Fruit fly (Drosophila melanogaster) whole organism, embryonic: ENCODE results near the gene CG7183.
A peak's percentile ranks its signal among the peaks of the same experiment; 100 is the strongest.

ENCODE experiments used
- Abd-B ChIP-seq: fragments of 200-800 bp; sonication (Bioruptor generic); optimal IDR thresholded peaks from 2 replicates; lab custom pipeline; 2018; ENCODE audit warnings: missing biosample characterization, mild to moderate bottlenecking, missing genetic modification characterization, moderate library complexity
- Ada2b ChIP-seq: fragments of 200-800 bp; sonication (Bioruptor generic); IDR thresholded peaks from 2 replicates; pipeline ENCODE4 v1.3.6; 2022; ENCODE audit warnings: missing biosample characterization, missing genetic modification characterization
- Atf-2 ChIP-seq: fragments of 200-800 bp; sonication (Bioruptor generic); optimal IDR thresholded peaks from 2 replicates; lab custom pipeline; 2016; ENCODE audit warnings: missing biosample characterization, missing genetic modification characterization
- B-H1 ChIP-seq: fragments of 200-800 bp; sonication (Bioruptor generic); IDR thresholded peaks from 3 replicates; pipeline ENCODE4 v1.3.6; 2022; ENCODE audit warnings: missing biosample characterization, missing genetic modification characterization
- CG10274 ChIP-seq: fragments of 200-800 bp; sonication (Bioruptor generic); optimal IDR thresholded peaks from 3 replicates; lab custom pipeline; 2017; ENCODE audit warnings: missing biosample characterization, mild to moderate bottlenecking, missing genetic modification characterization
- CG10321 ChIP-seq: fragments of 200-800 bp; sonication (Bioruptor generic); IDR thresholded peaks from 2 replicates; pipeline ENCODE4 v1.3.6; 2022; ENCODE audit warnings: missing biosample characterization, missing genetic modification characterization
- CG10565 ChIP-seq: fragments of 200-800 bp; sonication (Bioruptor generic); optimal IDR thresholded peaks from 3 replicates; lab custom pipeline; 2016; ENCODE audit warnings: missing biosample characterization, mild to moderate bottlenecking, missing genetic modification characterization
- CG11456 ChIP-seq: fragments of 200-800 bp; sonication (Bioruptor generic); IDR thresholded peaks from 3 replicates; pipeline ENCODE4 v1.3.6; 2022; ENCODE audit warnings: missing biosample characterization, missing genetic modification characterization
- CG15073 ChIP-seq: fragments of 200-800 bp; sonication (Bioruptor generic); optimal IDR thresholded peaks from 2 replicates; lab custom pipeline; 2016; ENCODE audit warnings: missing biosample characterization, missing genetic modification characterization
- CG15269 ChIP-seq: fragments of 200-800 bp; sonication (Bioruptor generic); optimal IDR thresholded peaks from 2 replicates; lab custom pipeline; 2018; ENCODE audit warnings: missing biosample characterization, mild to moderate bottlenecking, missing genetic modification characterization, moderate library complexity
- CG15479 ChIP-seq: fragments of 200-800 bp; sonication (Bioruptor generic); optimal IDR thresholded peaks from 3 replicates; lab custom pipeline; 2019; ENCODE audit warnings: missing biosample characterization, mild to moderate bottlenecking, missing genetic modification characterization, moderate library complexity
- CG1603 ChIP-seq: fragments of 200-800 bp; sonication (Bioruptor generic); optimal IDR thresholded peaks from 2 replicates; lab custom pipeline; 2019; ENCODE audit warnings: missing biosample characterization, mild to moderate bottlenecking, missing genetic modification characterization, moderate library complexity
- CG17186 ChIP-seq: fragments of 200-800 bp; sonication (Bioruptor generic); optimal IDR thresholded peaks from 3 replicates; lab custom pipeline; 2017; ENCODE audit warnings: missing biosample characterization, missing genetic modification reagents, missing genetic modification characterization
- CG17829 ChIP-seq: fragments of 200-800 bp; optimal IDR thresholded peaks from 2 replicates; lab custom pipeline; 2019; ENCODE audit warnings: missing biosample characterization, mild to moderate bottlenecking, missing genetic modification characterization, moderate library complexity
- CG18476 ChIP-seq: fragments of 200-800 bp; sonication (Bioruptor generic); optimal IDR thresholded peaks from 2 replicates; lab custom pipeline; 2016; ENCODE audit warnings: missing biosample characterization, mild to moderate bottlenecking, missing genetic modification characterization
- CG2712 ChIP-seq: fragments of 200-800 bp; optimal IDR thresholded peaks from 3 replicates; lab custom pipeline; 2019; ENCODE audit warnings: missing biosample characterization, mild to moderate bottlenecking, missing genetic modification characterization, moderate library complexity
- CG32772 ChIP-seq: fragments of 200-800 bp; sonication (Bioruptor generic); IDR thresholded peaks from 2 replicates; pipeline ENCODE4 v1.3.6; 2022; ENCODE audit warnings: missing biosample characterization, missing genetic modification characterization
- CG3407 ChIP-seq: fragments of 200-800 bp; sonication (Bioruptor generic); optimal IDR thresholded peaks from 2 replicates; lab custom pipeline; 2018; ENCODE audit warnings: missing biosample characterization, mild to moderate bottlenecking, missing genetic modification characterization
- CG7839 ChIP-seq: fragments of 200-800 bp; sonication (Bioruptor generic); optimal IDR thresholded peaks from 3 replicates; lab custom pipeline; 2018; ENCODE audit warnings: missing biosample characterization, mild to moderate bottlenecking, missing genetic modification characterization, moderate library complexity
- CG8478 ChIP-seq: fragments of >200 bp; optimal IDR thresholded peaks from 2 replicates; lab custom pipeline; 2018
- D19B ChIP-seq: fragments of 200-800 bp; sonication (Bioruptor generic); optimal IDR thresholded peaks from 2 replicates; lab custom pipeline; 2017; ENCODE audit warnings: missing biosample characterization, mild to moderate bottlenecking, missing genetic modification characterization
- Deaf1 ChIP-seq: fragments of 200-800 bp; optimal IDR thresholded peaks from 3 replicates; lab custom pipeline; 2019; ENCODE audit warnings: missing biosample characterization, mild to moderate bottlenecking, missing genetic modification characterization, moderate library complexity
- Dfd ChIP-seq, 2 experiments: fragments of >200 bp; optimal IDR thresholded peaks; 2 replicates each; lab custom pipeline; 2017; ENCODE audit warnings: missing biosample characterization in 2 of 2, missing genetic modification characterization in 2 of 2
- Doc2 ChIP-seq: fragments of 200-800 bp; sonication (Bioruptor generic); IDR thresholded peaks from 2 replicates; pipeline ENCODE4 v1.3.6; 2022; ENCODE audit warnings: missing biosample characterization, missing genetic modification characterization
- Dref ChIP-seq: fragments of 200-800 bp; sonication (Bioruptor generic); IDR thresholded peaks from 2 replicates; pipeline ENCODE4 v1.3.6; 2022; ENCODE audit warnings: missing biosample characterization, missing genetic modification characterization
- E2f2 ChIP-seq: fragments of 200-800 bp; sonication (Bioruptor generic); IDR thresholded peaks from 2 replicates; pipeline ENCODE4 v1.3.6; 2022; ENCODE audit warnings: missing biosample characterization, missing genetic modification characterization
- Ets97D ChIP-seq: fragments of 200-800 bp; sonication (Bioruptor generic); optimal IDR thresholded peaks from 3 replicates; lab custom pipeline; 2016; ENCODE audit warnings: missing biosample characterization, missing genetic modification characterization
- Fer1 ChIP-seq: fragments of 200-800 bp; sonication (Bioruptor generic); optimal IDR thresholded peaks from 2 replicates; lab custom pipeline; 2017; ENCODE audit warnings: missing biosample characterization, mild to moderate bottlenecking, missing genetic modification characterization
- Hr3 ChIP-seq: fragments of 200-800 bp; sonication (Bioruptor generic); optimal IDR thresholded peaks from 3 replicates; lab custom pipeline; 2016; ENCODE audit warnings: missing biosample characterization, missing genetic modification characterization
- Hr51 ChIP-seq, 2 experiments: fragments of 200-800 bp; sonication (Bioruptor generic); optimal IDR thresholded peaks; 2 replicates in 1 of 2; 3 replicates in 1 of 2; lab custom pipeline; 2016 to 2018; ENCODE audit warnings: missing biosample characterization in 2 of 2, missing genetic modification characterization in 2 of 2, mild to moderate bottlenecking in 1 of 2, moderate library complexity in 1 of 2
- Optix ChIP-seq: fragments of 200-800 bp; sonication (Bioruptor generic); IDR thresholded peaks from 3 replicates; pipeline ENCODE4 v1.3.6; 2022; ENCODE audit warnings: missing biosample characterization, missing genetic modification characterization
- Taf1 ChIP-seq: fragments of 200-800 bp; sonication (Bioruptor generic); IDR thresholded peaks from 2 replicates; pipeline ENCODE4 v1.3.6; 2022; ENCODE audit warnings: missing biosample characterization, missing genetic modification characterization
- ase ChIP-seq: fragments of 200-800 bp; sonication (Bioruptor generic); IDR thresholded peaks from 3 replicates; pipeline ENCODE4 v1.3.6; 2022; ENCODE audit warnings: missing biosample characterization, missing genetic modification characterization
- bigmax ChIP-seq: fragments of 200-800 bp; sonication (Bioruptor generic); optimal IDR thresholded peaks from 2 replicates; lab custom pipeline; 2018; ENCODE audit warnings: missing biosample characterization, mild to moderate bottlenecking, missing genetic modification characterization
- cas ChIP-seq: fragments of 200-800 bp; sonication (Bioruptor generic); IDR thresholded peaks from 2 replicates; pipeline ENCODE4 v1.3.6; 2022; ENCODE audit warnings: missing biosample characterization, missing genetic modification characterization
- dm ChIP-seq: fragments of 200-800 bp; sonication (Bioruptor generic); optimal IDR thresholded peaks from 3 replicates; lab custom pipeline; 2016; ENCODE audit warnings: missing biosample characterization, missing genetic modification characterization
- eve ChIP-seq, 2 experiments: fragments of >200 bp; optimal IDR thresholded peaks; 2 replicates each; lab custom pipeline; 2017; ENCODE audit warnings: missing biosample characterization in 2 of 2, missing genetic modification characterization in 2 of 2
- ewg ChIP-seq: fragments of 200-800 bp; sonication (Bioruptor generic); optimal IDR thresholded peaks from 3 replicates; lab custom pipeline; 2017; ENCODE audit warnings: mild to moderate bottlenecking, missing biosample characterization, missing genetic modification reagents, missing genetic modification characterization
- gsb ChIP-seq: fragments of 200-800 bp; sonication (Bioruptor generic); IDR thresholded peaks from 2 replicates; pipeline ENCODE4 v1.3.6; 2022; ENCODE audit warnings: missing biosample characterization, missing genetic modification characterization
- hth ChIP-seq: fragments of >200 bp; optimal IDR thresholded peaks from 2 replicates; lab custom pipeline; 2017; ENCODE audit warnings: inconsistent platforms
- jigr1 ChIP-seq: fragments of 200-800 bp; sonication (Bioruptor generic); IDR thresholded peaks from 3 replicates; pipeline ENCODE4 v1.3.6; 2022; ENCODE audit warnings: missing biosample characterization, missing genetic modification characterization
- mam ChIP-seq: fragments of 200-800 bp; sonication (Bioruptor generic); optimal IDR thresholded peaks from 3 replicates; lab custom pipeline; 2016; ENCODE audit warnings: missing biosample characterization, missing genetic modification characterization
- pfk ChIP-seq: fragments of 200-800 bp; sonication (Bioruptor generic); optimal IDR thresholded peaks from 2 replicates; lab custom pipeline; 2018; ENCODE audit warnings: missing biosample characterization, mild to moderate bottlenecking, missing genetic modification characterization, moderate library complexity
- pho ChIP-seq: fragments of 200-800 bp; sonication (Bioruptor generic); optimal IDR thresholded peaks from 2 replicates; lab custom pipeline; 2016; ENCODE audit warnings: missing biosample characterization, missing genetic modification characterization
- ranshi ChIP-seq: fragments of 200-800 bp; sonication (Bioruptor generic); IDR thresholded peaks from 2 replicates; pipeline ENCODE4 v1.3.6; 2022; ENCODE audit warnings: missing biosample characterization, missing genetic modification characterization
- sisA ChIP-seq: fragments of 200-800 bp; sonication (Bioruptor generic); IDR thresholded peaks from 2 replicates; pipeline ENCODE4 v1.3.6; 2022; ENCODE audit warnings: missing biosample characterization, missing genetic modification characterization
- tin ChIP-seq: fragments of 200-800 bp; sonication (Bioruptor generic); optimal IDR thresholded peaks from 3 replicates; lab custom pipeline; 2016; ENCODE audit warnings: missing biosample characterization, missing genetic modification characterization
- vfl ChIP-seq: fragments of 200-800 bp; sonication (Bioruptor generic); optimal IDR thresholded peaks from 2 replicates; lab custom pipeline; 2016; ENCODE audit warnings: missing biosample characterization, missing genetic modification characterization
- vvl ChIP-seq: fragments of 200-800 bp; sonication (Bioruptor generic); IDR thresholded peaks from 2 replicates; pipeline ENCODE4 v1.3.6; 2022; ENCODE audit warnings: missing biosample characterization, missing genetic modification characterization
- zfh1 ChIP-seq: fragments of 200-800 bp; sonication (Bioruptor generic); IDR thresholded peaks from 3 replicates; pipeline ENCODE4 v1.3.6; 2022; ENCODE audit warnings: missing biosample characterization, missing genetic modification characterization

The CG7183 gene

dm6 chr3R:18171983-18172967 is 48.2 kb downstream of the CG7183 start (continued):
- TF ChIP-seq Atf-2 (peak; percentile 92), bigmax (GFP tag; lab: Kevin White, UChicago) (no peak), CG32772 (GFP tag; lab: Robert Waterston, UW) (peak; percentile 89), dm (GFP tag; lab: Kevin White, UChicago) (peak; percentile 69), ranshi (GFP tag; lab: Robert Waterston, UW) (peak; percentile 86), D19B (GFP tag; lab: Kevin White, UChicago) (peak; percentile 73), Taf1 (peak; percentile 73), Abd-B (GFP tag; lab: Kevin White, UChicago) (peak; percentile 95), Deaf1 (tag; lab: Kevin White, UChicago) (no peak), Hr3 (GFP tag; lab: Kevin White, UChicago) (peak; percentile 92), CG11456 (peak; percentile 78), CG3407 (peak; percentile 88), Ada2b (GFP tag; lab: Robert Waterston, UW) (peak; percentile 84), tin (GFP tag; lab: Kevin White, UChicago) (peak; percentile 92), Doc2 (GFP tag; lab: Robert Waterston, UW) (peak; percentile 58; the same call in 1 of the 2 replicates), CG15479 (peak; percentile 45), Dfd (GFP tag; optimal IDR thresholded peaks at IDR 0.05; lab: Kevin White, UChicago) (no peak), eve (GFP tag; optimal IDR thresholded peaks at IDR 0.05; lab: Kevin White, UChicago) (no peak), ase (GFP tag; lab: Robert Waterston, UW) (peak; percentile 82), CG2712 (peak; percentile 96), pho (GFP tag; lab: Kevin White, UChicago) (peak; percentile 90), hth (no peak), vfl (GFP tag; lab: Kevin White, UChicago) (peak; percentile 79), Hr51 (GFP tag; optimal IDR thresholded peaks at IDR 0.05; lab: Kevin White, UChicago) (peak; percentile 84 to 95), sisA (peak; percentile 91), ewg (GFP tag; lab: Kevin White, UChicago) (peak; percentile 96), Optix (GFP tag; lab: Robert Waterston, UW) (peak; percentile 61; the same call in 1 of the 3 replicates), CG15073 (GFP tag; lab: Kevin White, UChicago) (peak; percentile 63), jigr1 (peak; percentile 48; the same call in 2 of the 3 replicates), CG8478 (lab: Kevin White, UChicago) (no peak), pfk (GFP tag; lab: Kevin White, UChicago) (peak; percentile 6), CG1603 (no peak), E2f2 (GFP tag; lab: Robert Waterston, UW) (peak; percentile 66), CG10274 (GFP tag; lab: Kevin White, UChicago) (peak; percentile 80), CG10321 (peak; percentile 54; the same call in 1 of the 2 replicates), cas (GFP tag; lab: Robert Waterston, UW) (peak; percentile 64), gsb (peak; percentile 73), B-H1 (GFP tag; lab: Robert Waterston, UW) (peak; percentile 83), Fer1 (GFP tag; lab: Kevin White, UChicago) (peak; percentile 95), CG17829 (tag; lab: Kevin White, UChicago) (peak; percentile 92), Ets97D (peak; percentile 69), CG18476 (GFP tag; lab: Kevin White, UChicago) (peak; percentile 93), zfh1 (peak; percentile 92), CG17186 (GFP tag; lab: Kevin White, UChicago) (peak; percentile 73), Dref (peak; percentile 38; the same call in 1 of the 2 replicates), vvl (GFP tag; lab: Robert Waterston, UW) (peak; percentile 93), mam (GFP tag; lab: Kevin White, UChicago) (peak; percentile 91), CG10565 (peak; percentile 73), CG15269 (tag; lab: Kevin White, UChicago) (peak; percentile 94), CG7839 (tag; lab: Kevin White, UChicago) (peak; percentile 95)
